Worm (Caenorhabditis elegans): ENCODE data around the gene mev-1.
"Not testable (repeated sequence)": the region's sequence is repeated elsewhere in the genome, so short reads cannot be mapped to it uniquely, and the experiment has no call there.

Gene mev-1

ce11 chrIII:10320228-10320705, 13.8 kb upstream of the mev-1 start (continued):
- TF ChIP-seq ceh-100 (GFP tag; IDR thresholded peaks at IDR 0.05) (peak; percentile 88), egrh-3 (GFP tag; IDR thresholded peaks at IDR 0.05) (peak; percentile 59), madf-6 (GFP tag; IDR thresholded peaks at IDR 0.05) (peak; percentile 88), mcd-1 (GFP tag; IDR thresholded peaks at IDR 0.05) (peak; percentile 76), bed-2 (GFP tag; IDR thresholded peaks at IDR 0.05) (0 out of 2 replicates have a peak, but pooled peaks have one; percentile 7), lin-54 (GFP tag; optimal IDR thresholded peaks at IDR 0.05) (peak; percentile 37), Y95B8A.8 (GFP tag; IDR thresholded peaks at IDR 0.05) (peak; percentile 69; the same call in 1 of the 2 replicates), B0336.3 (GFP tag; IDR thresholded peaks at IDR 0.05) (0 out of 2 replicates have a peak, but pooled peaks have one; percentile 9), snpc-4 (tag; optimal IDR thresholded peaks at IDR 0.05) (peak in 1 of 4 experiments; percentile 15), xnd-1 (tag; optimal IDR thresholded peaks at IDR 0.05) (peak; percentile 44)
- TF ChIP-seq snpc-4 (GFP tag; optimal IDR thresholded peaks at IDR 0.05) = not testable (repeated sequence)

- TF ChIP-seq ets-4 (GFP tag; optimal IDR thresholded peaks at IDR 0.05) (no peak), lsl-1 (GFP tag; optimal IDR thresholded peaks at IDR 0.05) (no peak), snpc-4 (GFP tag; optimal IDR thresholded peaks at IDR 0.05) (no peak), snpc-4 (tag; optimal IDR thresholded peaks at IDR 0.05) (no peak)
These were observed 13.3 kb upstream of the mev-1 start, which contains the start of gene sas-7 for ce11 chrIII:10320788-10321187. TSS of gene sas-7 (plus strand) at chrIII:10321019.

DNA sequence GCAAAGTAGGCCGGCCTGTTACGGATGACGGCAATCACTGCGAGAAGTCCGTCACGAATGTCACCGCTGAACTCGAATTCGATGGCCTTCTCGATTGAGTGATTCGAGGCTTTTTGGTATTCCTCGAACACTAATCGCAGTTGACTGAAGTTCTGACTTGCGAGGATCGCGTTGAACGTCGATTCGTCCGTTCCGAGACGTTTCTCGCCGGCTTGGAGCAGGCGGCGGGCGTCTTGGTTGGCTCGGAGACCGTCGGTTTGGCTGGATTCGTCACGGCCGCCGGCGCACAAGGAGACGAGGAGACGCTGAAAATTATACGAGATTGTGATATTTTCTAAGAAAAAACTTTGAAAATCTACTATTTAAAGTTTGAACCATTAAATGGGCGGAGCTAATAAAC, 7.8 kb upstream of the mev-1 start:
- no peak for TF ChIP-seq madf-8 (GFP tag; conservative IDR thresholded peaks at IDR 0.05)
- TF ChIP-seq ceh-58 (GFP tag; IDR thresholded peaks at IDR 0.05) = no peak
- no peak for TF ChIP-seq Y95B8A.8 (GFP tag; IDR thresholded peaks at IDR 0.05)
- 0 out of 2 replicates have a peak, but pooled peaks have one; percentile 20 for TF ChIP-seq nfyb-1 (GFP tag; IDR thresholded peaks at IDR 0.05)
- no peak for TF ChIP-seq hlh-26 (GFP tag; conservative IDR thresholded peaks at IDR 0.05)
- TF ChIP-seq zfh-2 (GFP tag; conservative IDR thresholded peaks at IDR 0.05) = peak; percentile 83
- peak; percentile 26; the same call in 1 of the 2 replicates for TF ChIP-seq egrh-3 (GFP tag; IDR thresholded peaks at IDR 0.05)

DNA sequence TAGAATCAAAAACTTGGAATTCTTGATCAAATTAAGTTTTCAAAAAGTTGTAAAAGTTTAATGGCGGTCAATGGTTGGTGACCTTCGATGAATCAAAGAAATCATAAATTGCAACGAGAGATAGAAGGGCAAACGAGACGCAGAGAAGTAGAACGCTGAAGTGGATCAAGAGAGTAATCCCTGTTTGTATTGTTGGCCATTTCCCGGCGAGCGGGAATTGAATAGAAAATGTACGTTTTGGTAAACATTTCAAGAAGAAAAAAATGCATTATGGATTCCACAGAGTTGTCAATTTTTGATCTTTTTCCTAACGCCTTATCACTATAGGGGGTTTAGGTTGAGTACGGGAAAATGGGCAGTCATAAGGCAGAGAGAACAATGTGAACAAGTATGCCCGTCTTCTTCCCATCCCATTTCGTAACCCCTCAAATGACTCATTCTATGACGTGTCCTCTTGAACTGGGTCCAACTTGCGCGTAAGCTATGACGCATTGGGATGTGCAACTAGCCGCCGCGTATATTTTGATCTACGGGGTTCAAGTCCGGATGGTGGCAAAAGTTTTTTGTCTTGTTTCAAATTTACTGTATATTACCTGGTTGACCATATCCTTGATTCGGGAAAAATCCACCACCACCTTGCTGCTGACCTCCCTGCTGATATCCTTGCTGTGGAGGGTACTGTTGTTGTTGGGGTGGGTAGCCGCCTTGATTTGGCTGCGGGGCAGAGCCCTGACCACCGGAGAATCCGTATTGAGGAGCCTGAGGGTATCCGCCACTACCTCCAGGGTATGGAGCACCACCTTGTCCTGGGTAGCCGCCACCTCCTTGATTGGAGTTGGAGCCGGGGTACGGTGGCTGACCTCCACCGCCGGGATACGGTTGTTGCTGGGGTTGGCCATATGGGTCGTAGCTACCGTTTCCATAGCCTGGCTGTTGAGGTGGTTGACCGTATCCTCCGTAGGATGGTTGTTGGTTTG, 5.2 kb upstream of the mev-1 start:
- TF ChIP-seq rec-8 (tag; optimal IDR thresholded peaks at IDR 0.05) (no peak), rpc-1 (optimal IDR thresholded peaks at IDR 0.05) (no peak), rpc-1 (tag; optimal IDR thresholded peaks at IDR 0.05) (no peak), cebp-2 (GFP tag; IDR thresholded peaks at IDR 0.05) (no peak), Y53F4B.3 (GFP tag; IDR thresholded peaks at IDR 0.05) (no peak), madf-3 (GFP tag; IDR thresholded peaks at IDR 0.05) (no peak), xnd-1 (tag; optimal IDR thresholded peaks at IDR 0.05) (no peak), nhr-80 (tag; optimal IDR thresholded peaks at IDR 0.05) (peak; percentile 8), gei-17 (GFP tag; optimal IDR thresholded peaks at IDR 0.05) (no peak), ztf-6 (GFP tag; IDR thresholded peaks at IDR 0.05) (no peak), F39B2.1 (GFP tag; IDR thresholded peaks at IDR 0.05) (no peak), egrh-3 (GFP tag; IDR thresholded peaks at IDR 0.05) (peak; percentile 45; the same call in 1 of the 2 replicates), cebp-1 (GFP tag; IDR thresholded peaks at IDR 0.05) (0 out of 2 replicates have a peak, but pooled peaks have one; percentile 11), cebp-1 (tag; optimal IDR thresholded peaks at IDR 0.05) (peak; percentile 77), F10E7.11 (tag; optimal IDR thresholded peaks at IDR 0.05) (no peak), lin-40 (tag; optimal IDR thresholded peaks at IDR 0.05) (no peak), bed-1 (GFP tag; IDR thresholded peaks at IDR 0.05) (no peak), F55B11.4 (tag; optimal IDR thresholded peaks at IDR 0.05; ENCODE audit: borderline replicate concordance, insufficient read depth) (no peak), hlh-26 (GFP tag; conservative IDR thresholded peaks at IDR 0.05) (no peak), lag-1 (GFP tag; IDR thresholded peaks at IDR 0.05) (no peak), repo-1 (tag; optimal IDR thresholded peaks at IDR 0.05) (no peak), nhr-179 (tag; optimal IDR thresholded peaks at IDR 0.05) (no peak), lsl-1 (GFP tag; optimal IDR thresholded peaks at IDR 0.05) (no peak), nfya-2 (GFP tag; IDR thresholded peaks at IDR 0.05) (no peak), attf-6 (GFP tag; IDR thresholded peaks at IDR 0.05) (no peak), tbx-9 (tag; optimal IDR thresholded peaks at IDR 0.05; ENCODE audit: borderline replicate concordance) (peak; percentile 77), ztf-18 (tag; optimal IDR thresholded peaks at IDR 0.05) (no peak)

Data from whole organism, young adult.